Worm (Caenorhabditis elegans): ENCODE data around the gene iff-1.

iff-1 gene

ce11 chrIII:9758848-9759247 lies 11.9 kb upstream of the iff-1 start, which contains the start of gene rmd-1 (continued):
- TF ChIP-seq ets-4 (GFP tag; optimal IDR thresholded peaks at IDR 0.05) (no peak), mes-4 (tag; optimal IDR thresholded peaks at IDR 0.05) (no peak), nfya-2 (GFP tag; IDR thresholded peaks at IDR 0.05) (no peak), ZK185.1 (tag; optimal IDR thresholded peaks at IDR 0.05; ENCODE audit: poor library complexity, severe bottlenecking) (no peak), fkh-3 (tag; optimal IDR thresholded peaks at IDR 0.05) (no peak), snpc-4 (GFP tag; optimal IDR thresholded peaks at IDR 0.05) (no peak), snpc-4 (tag; optimal IDR thresholded peaks at IDR 0.05) (no peak), ceh-91 (GFP tag; IDR thresholded peaks at IDR 0.05) (peak; percentile 52; the same call in 1 of the 2 replicates), ztf-25 (GFP tag; IDR thresholded peaks at IDR 0.05) (no peak), ztf-18 (tag; optimal IDR thresholded peaks at IDR 0.05) (peak; percentile 2), F39B2.1 (GFP tag; IDR thresholded peaks at IDR 0.05) (no peak), Y53F4B.3 (GFP tag; IDR thresholded peaks at IDR 0.05) (no peak), ceh-100 (GFP tag; IDR thresholded peaks at IDR 0.05) (no peak), ama-1 (optimal IDR thresholded peaks at IDR 0.05) (no peak), ama-1 (GFP tag; optimal IDR thresholded peaks at IDR 0.05) (no peak), hrde-1 (tag; optimal IDR thresholded peaks at IDR 0.05; ENCODE audit: borderline replicate concordance) (no peak)

- TF ChIP-seq ekl-4 (GFP tag; IDR thresholded peaks at IDR 0.05), result no peak
- no peak for TF ChIP-seq unc-130 (GFP tag; optimal IDR thresholded peaks at IDR 0.05)
- no peak for TF ChIP-seq snpc-1.3 (tag; optimal IDR thresholded peaks at IDR 0.05; ENCODE audit: insufficient read depth)
- TF ChIP-seq egl-18 (GFP tag; IDR thresholded peaks at IDR 0.05), result no peak
- no peak for TF ChIP-seq let-607 (tag; optimal IDR thresholded peaks at IDR 0.05)
These were observed 10.4 kb upstream of the iff-1 start, which contains the start of gene vps-53 for ce11 chrIII:9757414-9757813. Gene vps-53, minus strand, starts transcription at chrIII:9757514.

ce11 chrIII:9752852-9753251 lies 5.9 kb upstream of the iff-1 start, which contains the start of gene ech-6:
Gene ech-6, minus strand, starts transcription at chrIII:9752883.
- TF ChIP-seq ama-1 (optimal IDR thresholded peaks at IDR 0.05) (peak; percentile 33), ama-1 (GFP tag; optimal IDR thresholded peaks at IDR 0.05) (no peak), hmg-1.2 (GFP tag; IDR thresholded peaks at IDR 0.05) (peak; percentile 58; the same call in 1 of the 2 replicates), lin-40 (tag; optimal IDR thresholded peaks at IDR 0.05) (peak; percentile 37), hlh-26 (GFP tag; conservative IDR thresholded peaks at IDR 0.05) (no peak), hsf-1 (GFP tag; IDR thresholded peaks at IDR 0.05) (no peak), nfya-2 (GFP tag; IDR thresholded peaks at IDR 0.05) (no peak), ztf-25 (GFP tag; IDR thresholded peaks at IDR 0.05) (no peak), lag-1 (GFP tag; IDR thresholded peaks at IDR 0.05) (no peak), atf-7 (tag; optimal IDR thresholded peaks at IDR 0.05) (no peak), let-607 (tag; optimal IDR thresholded peaks at IDR 0.05) (peak in 1 of 2 experiments; percentile 29), F23B12.7 (tag; optimal IDR thresholded peaks at IDR 0.05; ENCODE audit: insufficient read depth) (no peak), nhr-80 (tag; optimal IDR thresholded peaks at IDR 0.05) (peak; percentile 67), madf-10 (tag; optimal IDR thresholded peaks at IDR 0.05) (no peak), snpc-4 (GFP tag; optimal IDR thresholded peaks at IDR 0.05) (no peak), snpc-4 (tag; optimal IDR thresholded peaks at IDR 0.05) (peak in 1 of 4 experiments; percentile 28), nhr-179 (tag; optimal IDR thresholded peaks at IDR 0.05) (no peak)

DNA sequence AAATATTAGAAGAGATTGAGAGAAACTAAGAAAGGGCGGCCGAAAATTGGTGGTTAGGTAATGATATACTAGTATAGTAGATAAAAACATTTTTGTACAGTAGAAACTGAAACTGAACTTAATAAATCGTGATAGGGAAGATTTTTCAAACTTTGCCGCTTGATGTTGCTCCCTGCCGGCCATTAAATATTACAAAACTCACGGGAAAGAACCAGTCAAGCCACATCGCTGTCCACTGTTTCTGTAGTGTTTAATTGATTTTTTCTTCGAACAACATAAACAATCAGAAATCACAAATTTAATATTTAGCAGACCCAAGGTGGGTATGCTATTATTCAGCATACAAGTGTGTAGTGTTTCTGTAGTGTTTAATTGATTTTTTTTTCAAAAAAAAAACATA lies 4.1 kb upstream of the iff-1 start, which contains the start of gene T05G5.5:
TSS of gene T05G5.5 (minus strand) at position 359 of the 400 bp plus-strand sequence.
- no peak for TF ChIP-seq aptf-3 (GFP tag; IDR thresholded peaks at IDR 0.05)
- TF ChIP-seq B0261.1 (tag; optimal IDR thresholded peaks at IDR 0.05), result no peak
- peak; percentile 36 for TF ChIP-seq lin-54 (GFP tag; optimal IDR thresholded peaks at IDR 0.05)
- no peak for TF ChIP-seq him-1 (tag; optimal IDR thresholded peaks at IDR 0.05)
- TF ChIP-seq mel-28 (tag; optimal IDR thresholded peaks at IDR 0.05; ENCODE audit: borderline replicate concordance), result no peak
- TF ChIP-seq repo-1 (tag; optimal IDR thresholded peaks at IDR 0.05), result peak; percentile 65
- TF ChIP-seq Y53G8AR.9 (GFP tag; conservative IDR thresholded peaks at IDR 0.05), result peak; percentile 68; the same call in 1 of the 2 replicates
- no peak for TF ChIP-seq madf-3 (GFP tag; IDR thresholded peaks at IDR 0.05)
- no peak for TF ChIP-seq zfh-2 (GFP tag; conservative IDR thresholded peaks at IDR 0.05)
- TF ChIP-seq mxl-1 (tag; optimal IDR thresholded peaks at IDR 0.05), result no peak
- no peak for TF ChIP-seq zim-3 (tag; optimal IDR thresholded peaks at IDR 0.05)
- TF ChIP-seq xnd-1 (tag; optimal IDR thresholded peaks at IDR 0.05), result no peak
- TF ChIP-seq Y56A3A.18 (GFP tag; IDR thresholded peaks at IDR 0.05), result peak; percentile 44; the same call in 1 of the 2 replicates
- TF ChIP-seq hrde-1 (tag; optimal IDR thresholded peaks at IDR 0.05; ENCODE audit: borderline replicate concordance), result no peak
- no peak for TF ChIP-seq athp-1 (tag; optimal IDR thresholded peaks at IDR 0.05)
- no peak for TF ChIP-seq ceh-100 (GFP tag; IDR thresholded peaks at IDR 0.05)

Data from whole organism, young adult.